In the genomic region with DNA sequence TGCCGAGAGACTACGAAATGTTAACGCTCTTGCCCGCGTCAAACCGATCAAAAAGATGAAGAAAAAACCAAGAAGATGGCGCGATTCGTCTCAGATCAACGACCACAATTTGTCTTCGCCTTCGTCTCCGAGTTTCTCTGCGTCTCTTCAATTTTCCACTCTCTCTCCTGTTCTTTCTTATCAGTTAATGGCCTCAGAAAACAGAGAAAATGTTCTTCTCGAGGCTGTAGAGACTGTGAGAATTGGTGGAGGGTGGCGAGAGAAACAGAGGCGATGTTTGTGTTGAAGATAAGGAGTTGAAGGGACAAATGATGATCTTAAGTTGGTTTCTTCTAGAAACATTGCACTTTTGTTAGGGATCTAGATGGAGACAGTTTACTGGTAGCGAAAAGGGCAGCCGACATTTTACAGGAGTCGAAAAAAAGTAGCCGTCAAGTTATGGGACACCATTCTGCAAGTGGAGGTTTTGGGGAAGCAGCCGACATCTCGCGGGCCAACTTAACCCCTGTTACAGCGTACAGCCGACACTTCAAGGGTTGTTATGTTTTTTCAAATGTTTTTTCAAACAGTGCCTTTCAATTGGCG, we compare ENCODE assay signal across 4 worm cellular contexts.
TF ChIP-seq lines count a peak whose summit lies in the region.

No protein-coding gene starts in this region.

TF ChIP-seq in whole organism, L1 larva, 84 proteins besides CTCF, POLR2A, EP300 and RAD21 (continued from another document):
- TF ChIP-seq nhr-76 (tag; optimal IDR thresholded peaks at IDR 0.05; lab: Kevin White, UChicago) (no peak), lin-14 (GFP tag; optimal IDR thresholded peaks at IDR 0.05; lab: Kevin White, UChicago) (peak; percentile 92), mdl-1 (tag; optimal IDR thresholded peaks at IDR 0.05; lab: Kevin White, UChicago) (peak in 1 of 2 experiments; percentile 77), nhr-90 (tag; optimal IDR thresholded peaks at IDR 0.05; lab: Kevin White, UChicago; ENCODE audit: poor library complexity) (peak; percentile 88), lin-13 (GFP tag; optimal IDR thresholded peaks at IDR 0.05; lab: Kevin White, UChicago) (no peak), dpl-1 (GFP tag; optimal IDR thresholded peaks at IDR 0.05; lab: Kevin White, UChicago) (peak in 1 of 3 experiments; percentile 12), sox-4 (tag; optimal IDR thresholded peaks at IDR 0.05; lab: Kevin White, UChicago) (no peak), nhr-19 (GFP tag; conservative IDR thresholded peaks at IDR 0.05; lab: Robert Waterston, UW) (peak; percentile 85), blmp-1 (tag; optimal IDR thresholded peaks at IDR 0.05; lab: Kevin White, UChicago) (peak; percentile 77)

TF ChIP-seq in whole organism, L2 larva, 48 proteins besides CTCF, POLR2A, EP300 and RAD21 (continued from another document):
- TF ChIP-seq alr-1 (tag; optimal IDR thresholded peaks at IDR 0.05; lab: Kevin White, UChicago) (no peak), skn-1 (tag; optimal IDR thresholded peaks at IDR 0.05; lab: Kevin White, UChicago) (no peak), lin-39 (tag; optimal IDR thresholded peaks at IDR 0.05; lab: Kevin White, UChicago) (no peak), ztf-1 (GFP tag; conservative IDR thresholded peaks at IDR 0.05; lab: Robert Waterston, UW) (no peak), unc-55 (GFP tag; optimal IDR thresholded peaks at IDR 0.05; lab: Kevin White, UChicago) (no peak), nhr-12 (tag; optimal IDR thresholded peaks at IDR 0.05; lab: Kevin White, UChicago) (no peak), ceh-16 (tag; optimal IDR thresholded peaks at IDR 0.05; lab: Kevin White, UChicago) (no peak), C34F6.9 (tag; optimal IDR thresholded peaks at IDR 0.05; lab: Kevin White, UChicago) (no peak), lsy-2 (tag; optimal IDR thresholded peaks at IDR 0.05; lab: Kevin White, UChicago) (no peak), nhr-237 (tag; optimal IDR thresholded peaks at IDR 0.05; lab: Kevin White, UChicago) (no peak)

TF ChIP-seq in whole organism, L4 larva, 104 proteins besides CTCF, POLR2A, EP300 and RAD21 (continued from another document):
- no peak for TF ChIP-seq ceh-62 (tag; optimal IDR thresholded peaks at IDR 0.05; lab: Kevin White, UChicago)
- peak; percentile 96 for TF ChIP-seq hlh-11 (tag; optimal IDR thresholded peaks at IDR 0.05; lab: Kevin White, UChicago)
- TF ChIP-seq F49E8.2 (tag; optimal IDR thresholded peaks at IDR 0.05; lab: Kevin White, UChicago; ENCODE audit: borderline replicate concordance), result no peak
- TF ChIP-seq skn-1 (tag; optimal IDR thresholded peaks at IDR 0.05; lab: Kevin White, UChicago), result no peak
- TF ChIP-seq F10B5.3 (tag; optimal IDR thresholded peaks at IDR 0.05; lab: Kevin White, UChicago), result no peak
- TF ChIP-seq F44E2.7 (GFP tag; IDR thresholded peaks at IDR 0.05; lab: Robert Waterston, UW), result no peak
- no peak for TF ChIP-seq mes-2 (tag; optimal IDR thresholded peaks at IDR 0.05; lab: Kevin White, UChicago; ENCODE audit: poor library complexity, severe bottlenecking)
- TF ChIP-seq snpc-4 (tag; optimal IDR thresholded peaks at IDR 0.05; lab: Kevin White, UChicago), result peak; percentile 53
- peak; percentile 61 for TF ChIP-seq mxl-3 (GFP tag; optimal IDR thresholded peaks at IDR 0.05; lab: Kevin White, UChicago)
- TF ChIP-seq nhr-11 (tag; optimal IDR thresholded peaks at IDR 0.05; lab: Kevin White, UChicago), result peak; percentile 81
- peak; percentile 48; the same call in 1 of the 2 replicates for TF ChIP-seq pha-4 (GFP tag; IDR thresholded peaks at IDR 0.05; lab: Robert Waterston, UW)
- no peak for TF ChIP-seq pha-4 (tag; optimal IDR thresholded peaks at IDR 0.05; lab: Kevin White, UChicago)
- TF ChIP-seq F37D6.2 (tag; optimal IDR thresholded peaks at IDR 0.05; lab: Kevin White, UChicago), result no peak
- TF ChIP-seq gei-8 (GFP tag; optimal IDR thresholded peaks at IDR 0.05; lab: Kevin White, UChicago), result no peak
- TF ChIP-seq R02D3.7 (tag; optimal IDR thresholded peaks at IDR 0.05; lab: Kevin White, UChicago), result no peak
- TF ChIP-seq Y105C5A.15 (GFP tag; IDR thresholded peaks at IDR 0.05; lab: Robert Waterston, UW), result no peak
- TF ChIP-seq dmd-6 (GFP tag; IDR thresholded peaks at IDR 0.05; lab: Robert Waterston, UW), result peak; percentile 100
- peak; percentile 32 for TF ChIP-seq nhr-25 (tag; optimal IDR thresholded peaks at IDR 0.05; lab: Kevin White, UChicago; ENCODE audit: borderline replicate concordance, insufficient read depth)
- no peak for TF ChIP-seq lim-7 (GFP tag; IDR thresholded peaks at IDR 0.05; lab: Robert Waterston, UW)
- no peak for TF ChIP-seq lsy-2 (tag; optimal IDR thresholded peaks at IDR 0.05; lab: Kevin White, UChicago)
- no peak for TF ChIP-seq madf-5 (GFP tag; IDR thresholded peaks at IDR 0.05; lab: Robert Waterston, UW)
- peak; percentile 96 for TF ChIP-seq nhr-28 (tag; optimal IDR thresholded peaks at IDR 0.05; lab: Kevin White, UChicago)
- peak in 1 of 2 experiments; percentile 86 for TF ChIP-seq mdl-1 (tag; optimal IDR thresholded peaks at IDR 0.05; lab: Kevin White, UChicago)
- no peak for TF ChIP-seq zip-2 (tag; optimal IDR thresholded peaks at IDR 0.05; lab: Kevin White, UChicago)
- TF ChIP-seq dve-1 (tag; optimal IDR thresholded peaks at IDR 0.05; lab: Kevin White, UChicago; ENCODE audit: insufficient read depth), result peak; percentile 95
- no peak for TF ChIP-seq D1046.2 (GFP tag; IDR thresholded peaks at IDR 0.05; lab: Robert Waterston, UW)
- TF ChIP-seq ztf-7 (tag; optimal IDR thresholded peaks at IDR 0.05; lab: Kevin White, UChicago), result no peak
- peak; percentile 86; the same call in 1 of the 2 replicates for TF ChIP-seq lin-1 (GFP tag; IDR thresholded peaks at IDR 0.05; lab: Robert Waterston, UW)
- TF ChIP-seq pqm-1 (tag; optimal IDR thresholded peaks at IDR 0.05; lab: Kevin White, UChicago), result peak; percentile 77
- TF ChIP-seq vab-7 (GFP tag; IDR thresholded peaks at IDR 0.05; lab: Robert Waterston, UW), result no peak
- no peak for TF ChIP-seq spr-3 (GFP tag; optimal IDR thresholded peaks at IDR 0.05; lab: Kevin White, UChicago)
- no peak for TF ChIP-seq ama-1 (optimal IDR thresholded peaks at IDR 0.05; lab: Kevin White, UChicago)
- TF ChIP-seq ctbp-1 (GFP tag; IDR thresholded peaks at IDR 0.05; lab: Robert Waterston, UW), result no peak
- no peak for TF ChIP-seq madf-9 (GFP tag; conservative IDR thresholded peaks at IDR 0.05; lab: Robert Waterston, UW)
- no peak for TF ChIP-seq unc-130 (GFP tag; optimal IDR thresholded peaks at IDR 0.05; lab: Kevin White, UChicago)
- peak; percentile 89 for TF ChIP-seq nhr-102 (tag; optimal IDR thresholded peaks at IDR 0.05; lab: Kevin White, UChicago)
- TF ChIP-seq ZK337.2 (GFP tag; IDR thresholded peaks at IDR 0.05; lab: Robert Waterston, UW), result no peak
- TF ChIP-seq php-3 (GFP tag; IDR thresholded peaks at IDR 0.05; lab: Robert Waterston, UW), result no peak; the same call in 1 of the 2 replicates
- no peak for TF ChIP-seq aha-1 (tag; lab: Kevin White, UChicago)
- TF ChIP-seq egl-43 (GFP tag; IDR thresholded peaks at IDR 0.05; lab: Robert Waterston, UW), result no peak
- TF ChIP-seq T20F7.1 (GFP tag; optimal IDR thresholded peaks at IDR 0.05; lab: Kevin White, UChicago), result peak; percentile 39
- TF ChIP-seq nhr-10 (tag; optimal IDR thresholded peaks at IDR 0.05; lab: Kevin White, UChicago), result peak; percentile 95
- TF ChIP-seq lin-29 (GFP tag; IDR thresholded peaks at IDR 0.05; lab: Robert Waterston, UW), result no peak
- no peak for TF ChIP-seq dmd-8 (GFP tag; IDR thresholded peaks at IDR 0.05; lab: Robert Waterston, UW)
- no peak for TF ChIP-seq set-16 (GFP tag; IDR thresholded peaks at IDR 0.05; lab: Robert Waterston, UW)
- no peak for TF ChIP-seq attf-4 (tag; optimal IDR thresholded peaks at IDR 0.05; lab: Kevin White, UChicago)
- TF ChIP-seq spr-1 (tag; optimal IDR thresholded peaks at IDR 0.05; lab: Kevin White, UChicago), result peak; percentile 27
- no peak for TF ChIP-seq daf-8 (GFP tag; IDR thresholded peaks at IDR 0.05; lab: Robert Waterston, UW)

TF ChIP-seq in whole organism, young adult, 124 proteins besides CTCF, POLR2A, EP300 and RAD21 (continued from another document):
- TF ChIP-seq pbrm-1 (GFP tag; IDR thresholded peaks at IDR 0.05; lab: Robert Waterston, UW), result 0 out of 2 replicates have a peak, but pooled peaks have one; percentile 44
- TF ChIP-seq madf-3 (GFP tag; IDR thresholded peaks at IDR 0.05; lab: Robert Waterston, UW), result no peak
